Fruit fly (Drosophila melanogaster): ENCODE data around the gene Sf3a2.

DNA sequence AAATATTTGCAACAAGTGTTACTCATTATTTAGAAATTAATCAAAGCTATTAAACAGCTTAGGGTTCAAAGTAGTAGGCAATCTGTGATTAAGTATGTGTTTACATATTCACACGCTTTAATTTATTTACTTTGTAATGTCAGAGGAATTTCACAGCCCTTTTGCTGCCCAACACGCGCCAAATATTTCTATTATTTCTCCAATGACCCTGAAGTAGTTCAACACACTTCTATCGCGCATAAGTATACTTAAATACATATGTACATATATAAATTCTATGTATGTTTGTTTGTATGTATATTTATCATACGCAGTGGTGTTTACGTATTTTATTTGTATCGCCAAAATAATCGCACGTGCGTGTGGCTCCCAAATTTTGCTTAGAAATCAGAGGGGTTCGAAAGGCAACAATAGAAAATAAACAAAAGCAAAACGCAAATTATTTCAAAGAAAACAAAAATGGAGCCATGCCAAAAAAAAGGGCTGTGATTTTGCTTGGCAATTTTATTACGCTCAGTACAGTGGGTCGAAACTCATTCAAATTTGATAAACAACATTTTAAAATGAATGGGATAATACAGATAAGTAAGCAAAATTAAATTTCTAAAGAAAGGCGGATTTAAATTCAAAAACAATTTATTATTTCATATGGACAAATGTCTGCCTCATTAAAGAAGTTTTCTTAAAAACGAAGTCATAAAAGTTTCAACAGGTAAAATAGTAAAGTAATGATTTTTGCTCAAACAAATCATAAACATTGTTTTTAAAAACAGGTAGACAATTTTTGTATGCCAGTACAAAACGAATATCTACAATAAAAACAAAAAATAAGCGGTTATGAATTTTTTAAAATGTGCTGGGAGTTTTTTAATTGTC lies 10.4 kb downstream of the Sf3a2 start:
- TF ChIP-seq CG8159 (tag; optimal IDR thresholded peaks at IDR 0.05) (no peak), CG32121 (GFP tag; IDR thresholded peaks at IDR 0.05) (0 out of 2 replicates have a peak, but pooled peaks have one; percentile 21), rn (GFP tag; IDR thresholded peaks at IDR 0.05) (no peak), CG14655 (GFP tag; optimal IDR thresholded peaks at IDR 0.05) (no peak), EcR (GFP tag; optimal IDR thresholded peaks at IDR 0.05) (no peak), fd96Ca (GFP tag; IDR thresholded peaks at IDR 0.05) (no peak), CG13204 (GFP tag; optimal IDR thresholded peaks at IDR 0.05) (no peak), Snoo (tag; optimal IDR thresholded peaks at IDR 0.05) (no peak), gl (tag; optimal IDR thresholded peaks at IDR 0.05) (no peak), Ets98B (GFP tag; IDR thresholded peaks at IDR 0.05) (no peak), Pif1A (GFP tag; optimal IDR thresholded peaks at IDR 0.05) (no peak), D1 (tag; optimal IDR thresholded peaks at IDR 0.05) (no peak), CG4496 (GFP tag; IDR thresholded peaks at IDR 0.05) (no peak), CG10348 (GFP tag; IDR thresholded peaks at IDR 0.05) (no peak)
